Worm (Caenorhabditis elegans) whole organism, mixed stage, embryonic: ENCODE data around the gene cest-2.3.
A peak's percentile ranks its signal among the peaks of the same experiment; 100 is the strongest.

ENCODE experiments used
- elt-3 ChIP-seq: fragments of 150-350 bp; optimal IDR thresholded peaks from 2 replicates; lab custom pipeline; 2014; ENCODE audit warnings: missing biosample characterization, missing genetic modification characterization
- pha-4 ChIP-seq: fragments of 150-350 bp; optimal IDR thresholded peaks from 2 replicates; lab custom pipeline; 2018; ENCODE audit warnings: missing biosample characterization, missing genetic modification reagents, missing genetic modification characterization
- sptf-1 ChIP-seq: sonication (generic microtip); optimal IDR thresholded peaks from 2 replicates; lab custom pipeline; 2017; ENCODE audit warnings: mild to moderate bottlenecking, missing genetic modification characterization, moderate library complexity, missing compliant biosample characterization
- unc-62 ChIP-seq: fragments of 150-350 bp; optimal IDR thresholded peaks from 2 replicates; lab custom pipeline; 2014; ENCODE audit warnings: missing biosample characterization, missing genetic modification reagents, missing genetic modification characterization

DNA sequence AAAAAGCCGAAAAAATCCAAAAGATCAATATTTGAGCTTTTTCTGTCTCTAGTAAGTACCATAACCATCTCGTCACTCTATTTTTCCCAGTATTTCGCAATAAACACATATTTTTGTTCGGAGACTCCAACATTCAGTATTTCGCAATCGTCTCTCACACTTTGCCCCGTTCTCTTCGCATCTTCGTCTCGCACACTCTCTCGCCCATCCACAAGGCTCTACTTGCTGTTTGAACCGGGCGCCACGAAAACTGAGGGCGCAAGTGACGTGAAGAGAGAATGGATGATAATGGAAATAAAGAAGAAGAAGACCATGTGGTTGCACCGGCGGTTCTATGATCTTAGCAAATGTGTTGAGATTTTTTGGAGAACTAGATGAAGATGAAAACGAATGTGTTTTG lies 17.3 kb upstream of the cest-2.3 start:
- TF ChIP-seq pha-4 (tag; lab: Kevin White, UChicago) = no peak
- TF ChIP-seq elt-3 (tag; lab: Kevin White, UChicago) = peak; percentile 76
- TF ChIP-seq unc-62 = peak; percentile 46
- no peak for TF ChIP-seq sptf-1 (tag; lab: Kevin White, UChicago)
